Fruit fly (Drosophila melanogaster) whole organism, prepupa: ENCODE data around the gene Surf1.

Experiments used
- Blimp-1 ChIP-seq: fragments of 200-800 bp; sonication (Bioruptor generic); optimal IDR thresholded peaks from 3 replicates; lab custom pipeline; 2017; ENCODE audit warnings: missing biosample characterization, missing genetic modification characterization, mild to moderate bottlenecking, moderate library complexity, missing genetic modification reagents
- CG10631 ChIP-seq: fragments of 200-800 bp; sonication (Bioruptor generic); optimal IDR thresholded peaks from 2 replicates; lab custom pipeline; 2016; ENCODE audit warnings: missing biosample characterization, missing genetic modification characterization
- CG10669 ChIP-seq: fragments of 200-800 bp; sonication (Bioruptor generic); optimal IDR thresholded peaks from 3 replicates; lab custom pipeline; 2018; ENCODE audit warnings: missing biosample characterization, mild to moderate bottlenecking, missing genetic modification characterization, moderate library complexity
- CG11294 ChIP-seq: fragments of 200-800 bp; sonication (Bioruptor generic); IDR thresholded peaks from 2 replicates; pipeline ENCODE4 v1.3.6; 2022; ENCODE audit warnings: missing biosample characterization, missing genetic modification characterization
- CG11762 ChIP-seq: fragments of 200-800 bp; sonication (Bioruptor generic); optimal IDR thresholded peaks from 3 replicates; lab custom pipeline; 2016; ENCODE audit warnings: missing biosample characterization, missing genetic modification characterization; ENCODE audit not compliant: insufficient read depth
- CG11902 ChIP-seq: fragments of 200-800 bp; sonication (Bioruptor generic); optimal IDR thresholded peaks from 3 replicates; lab custom pipeline; 2016; ENCODE audit warnings: missing biosample characterization, missing genetic modification characterization
- CG15336 ChIP-seq: fragments of 200-800 bp; sonication (Bioruptor generic); IDR thresholded peaks from 2 replicates; pipeline ENCODE4 v1.3.6; 2022; ENCODE audit warnings: missing biosample characterization, missing genetic modification characterization
- CG1621 ChIP-seq: fragments of 200-800 bp; sonication (Bioruptor generic); optimal IDR thresholded peaks from 3 replicates; lab custom pipeline; 2018; ENCODE audit warnings: missing biosample characterization, mild to moderate bottlenecking, missing genetic modification characterization
- CG16779 ChIP-seq: fragments of 200-800 bp; sonication (Bioruptor generic); optimal IDR thresholded peaks from 3 replicates; lab custom pipeline; 2017; ENCODE audit warnings: missing biosample characterization, mild to moderate bottlenecking, missing genetic modification characterization
- CG3032 ChIP-seq: fragments of 200-800 bp; optimal IDR thresholded peaks from 2 replicates; lab custom pipeline; 2019; ENCODE audit warnings: missing biosample characterization, mild to moderate bottlenecking, missing genetic modification characterization, moderate library complexity
- CG31627 ChIP-seq: fragments of 200-800 bp; sonication (Bioruptor generic); optimal IDR thresholded peaks from 3 replicates; lab custom pipeline; 2016; ENCODE audit warnings: missing biosample characterization, missing genetic modification characterization
- CG32006 ChIP-seq: fragments of 200-800 bp; sonication (Bioruptor generic); optimal IDR thresholded peaks from 3 replicates; lab custom pipeline; 2017; ENCODE audit warnings: missing biosample characterization, mild to moderate bottlenecking, missing genetic modification characterization
- CG3919 ChIP-seq: fragments of 200-800 bp; sonication (Bioruptor generic); optimal IDR thresholded peaks from 3 replicates; lab custom pipeline; 2016; ENCODE audit warnings: missing biosample characterization, missing genetic modification characterization
- CG4318 ChIP-seq: fragments of 200-800 bp; sonication (Bioruptor generic); optimal IDR thresholded peaks from 3 replicates; lab custom pipeline; 2017; ENCODE audit warnings: missing biosample characterization, mild to moderate bottlenecking, missing genetic modification characterization
- CG6276 ChIP-seq: fragments of 200-800 bp; sonication (Bioruptor generic); optimal IDR thresholded peaks from 2 replicates; lab custom pipeline; 2017; ENCODE audit warnings: missing biosample characterization, mild to moderate bottlenecking, missing genetic modification characterization
- CG6792 ChIP-seq: fragments of 200-800 bp; sonication (Bioruptor generic); optimal IDR thresholded peaks from 3 replicates; lab custom pipeline; 2016; ENCODE audit warnings: missing biosample characterization, missing genetic modification characterization
- CG6808 ChIP-seq: fragments of 200-800 bp; sonication (Bioruptor generic); optimal IDR thresholded peaks from 3 replicates; lab custom pipeline; 2017; ENCODE audit warnings: missing biosample characterization, missing genetic modification characterization, mild to moderate bottlenecking, moderate library complexity, missing genetic modification reagents
- CG6854 ChIP-seq: fragments of 200-800 bp; sonication (Bioruptor generic); optimal IDR thresholded peaks from 2 replicates; lab custom pipeline; 2017; ENCODE audit warnings: missing biosample characterization, mild to moderate bottlenecking, missing genetic modification characterization
- CG8119 ChIP-seq: fragments of 200-800 bp; sonication (Bioruptor generic); IDR thresholded peaks from 3 replicates; pipeline ENCODE4 v1.3.6; 2022; ENCODE audit warnings: missing biosample characterization, missing genetic modification characterization
- CG8319 ChIP-seq: fragments of 200-800 bp; sonication (Bioruptor generic); optimal IDR thresholded peaks from 3 replicates; lab custom pipeline; 2016; ENCODE audit warnings: missing biosample characterization, missing genetic modification characterization
- CG8632 ChIP-seq: fragments of 200-800 bp; sonication (Bioruptor generic); optimal IDR thresholded peaks from 3 replicates; lab custom pipeline; 2016; ENCODE audit warnings: missing biosample characterization, missing genetic modification characterization
- CG9139 ChIP-seq: fragments of 200-800 bp; sonication (Bioruptor generic); optimal IDR thresholded peaks from 3 replicates; lab custom pipeline; 2017; ENCODE audit warnings: missing biosample characterization, mild to moderate bottlenecking, missing genetic modification characterization
- Eip78C ChIP-seq: fragments of 200-800 bp; sonication (Bioruptor generic); peaks from one replicate; lab custom pipeline; 2016; ENCODE audit warnings: missing biosample characterization, missing genetic modification characterization
- Gug ChIP-seq: fragments of 200-800 bp; sonication (Bioruptor generic); IDR thresholded peaks from 2 replicates; pipeline ENCODE4 v1.3.6; 2022; ENCODE audit warnings: missing biosample characterization, missing genetic modification characterization
- Hr38 ChIP-seq: sonication (Bioruptor generic); optimal IDR thresholded peaks from 2 replicates; lab custom pipeline; 2016; ENCODE audit warnings: missing biosample characterization, missing genetic modification characterization
- Hr39 ChIP-seq: fragments of 200-800 bp; sonication (Bioruptor generic); optimal IDR thresholded peaks from 2 replicates; lab custom pipeline; 2016; ENCODE audit warnings: missing biosample characterization, missing genetic modification characterization
- Lpt ChIP-seq: fragments of 200-800 bp; sonication (Bioruptor generic); optimal IDR thresholded peaks from 3 replicates; lab custom pipeline; 2016; ENCODE audit warnings: missing biosample characterization, missing genetic modification characterization
- Met ChIP-seq: fragments of 200-800 bp; sonication (Bioruptor generic); optimal IDR thresholded peaks from 3 replicates; lab custom pipeline; 2016; ENCODE audit warnings: missing biosample characterization, missing genetic modification characterization
- OdsH ChIP-seq: fragments of 200-800 bp; sonication (Bioruptor generic); optimal IDR thresholded peaks from 3 replicates; lab custom pipeline; 2016; ENCODE audit warnings: missing biosample characterization, missing genetic modification characterization
- Smox ChIP-seq: fragments of 200-800 bp; sonication (Bioruptor generic); optimal IDR thresholded peaks from 3 replicates; lab custom pipeline; 2016; ENCODE audit warnings: missing biosample characterization, missing genetic modification characterization
- Sox102F ChIP-seq: fragments of 200-800 bp; sonication (Bioruptor generic); optimal IDR thresholded peaks from 2 replicates; lab custom pipeline; 2016; ENCODE audit warnings: missing biosample characterization, mild to moderate bottlenecking, missing genetic modification characterization
- Sox14 ChIP-seq: fragments of 200-800 bp; sonication (Bioruptor generic); optimal IDR thresholded peaks from 3 replicates; lab custom pipeline; 2016; ENCODE audit warnings: missing biosample characterization, missing genetic modification characterization
- Sox15 ChIP-seq: fragments of 200-800 bp; sonication (Bioruptor generic); optimal IDR thresholded peaks from 3 replicates; lab custom pipeline; 2016; ENCODE audit warnings: missing biosample characterization, missing genetic modification characterization
- achi ChIP-seq: fragments of 200-800 bp; sonication (Bioruptor generic); optimal IDR thresholded peaks from 3 replicates; lab custom pipeline; 2016; ENCODE audit warnings: missing biosample characterization, missing genetic modification characterization
- acj6 ChIP-seq: fragments of 200-800 bp; sonication (Bioruptor generic); optimal IDR thresholded peaks from 3 replicates; lab custom pipeline; 2016; ENCODE audit warnings: missing biosample characterization, missing genetic modification characterization
- cyc ChIP-seq: fragments of 200-800 bp; sonication (Bioruptor generic); optimal IDR thresholded peaks from 3 replicates; lab custom pipeline; 2016; ENCODE audit warnings: missing biosample characterization, missing genetic modification characterization
- dac ChIP-seq: fragments of 200-800 bp; sonication (Bioruptor generic); optimal IDR thresholded peaks from 2 replicates; lab custom pipeline; 2017; ENCODE audit warnings: missing biosample characterization, mild to moderate bottlenecking, missing genetic modification characterization
- dsx ChIP-seq: fragments of 200-800 bp; optimal IDR thresholded peaks from 3 replicates; lab custom pipeline; 2019; ENCODE audit warnings: missing biosample characterization, mild to moderate bottlenecking, missing genetic modification characterization, moderate library complexity; ENCODE audit not compliant: poor library complexity, severe bottlenecking
- eg ChIP-seq: fragments of 200-800 bp; sonication (Bioruptor generic); IDR thresholded peaks from 3 replicates; pipeline ENCODE4 v1.3.6; 2022; ENCODE audit warnings: missing biosample characterization, missing genetic modification characterization
- esn ChIP-seq: fragments of 200-800 bp; sonication (Bioruptor generic); optimal IDR thresholded peaks from 2 replicates; lab custom pipeline; 2016; ENCODE audit warnings: missing biosample characterization, mild to moderate bottlenecking, missing genetic modification characterization, moderate library complexity
- fd59A ChIP-seq: fragments of 200-800 bp; sonication (Bioruptor generic); optimal IDR thresholded peaks from 2 replicates; lab custom pipeline; 2017; ENCODE audit warnings: missing biosample characterization, mild to moderate bottlenecking, missing genetic modification characterization, missing genetic modification reagents
- fkh ChIP-seq: fragments of 200-800 bp; sonication (Bioruptor generic); optimal IDR thresholded peaks from 3 replicates; lab custom pipeline; 2017; ENCODE audit warnings: missing biosample characterization, mild to moderate bottlenecking, missing genetic modification characterization, moderate library complexity
- lz ChIP-seq: fragments of 200-800 bp; sonication (Bioruptor generic); optimal IDR thresholded peaks from 3 replicates; lab custom pipeline; 2016; ENCODE audit warnings: missing biosample characterization, missing genetic modification characterization
- pdm3 ChIP-seq: fragments of 200-800 bp; sonication (Bioruptor generic); optimal IDR thresholded peaks from 3 replicates; lab custom pipeline; 2016; ENCODE audit warnings: missing biosample characterization, missing genetic modification characterization
- salr ChIP-seq, 2 experiments: fragments of 200-800 bp; sonication (Bioruptor generic); optimal IDR thresholded peaks; 3 replicates each; lab custom pipeline; 2016 to 2018; ENCODE audit warnings: missing biosample characterization in 2 of 2, missing genetic modification characterization in 2 of 2, mild to moderate bottlenecking in 1 of 2
- spab ChIP-seq: fragments of 200-800 bp; sonication (Bioruptor generic); optimal IDR thresholded peaks from 2 replicates; lab custom pipeline; 2017; ENCODE audit warnings: missing biosample characterization, mild to moderate bottlenecking, missing genetic modification characterization, missing genetic modification reagents
- svp ChIP-seq: fragments of 200-800 bp; sonication (Bioruptor generic); peaks from one replicate; lab custom pipeline; 2016; ENCODE audit warnings: missing biosample characterization, missing genetic modification characterization
- topi ChIP-seq: fragments of 200-800 bp; sonication (Bioruptor generic); optimal IDR thresholded peaks from 3 replicates; lab custom pipeline; 2016; ENCODE audit warnings: missing biosample characterization, missing genetic modification characterization
- vri ChIP-seq: fragments of 200-800 bp; sonication (Bioruptor generic); optimal IDR thresholded peaks from 3 replicates; lab custom pipeline; 2016; ENCODE audit warnings: missing biosample characterization, mild to moderate bottlenecking, missing genetic modification characterization

Gene Surf1

DNA sequence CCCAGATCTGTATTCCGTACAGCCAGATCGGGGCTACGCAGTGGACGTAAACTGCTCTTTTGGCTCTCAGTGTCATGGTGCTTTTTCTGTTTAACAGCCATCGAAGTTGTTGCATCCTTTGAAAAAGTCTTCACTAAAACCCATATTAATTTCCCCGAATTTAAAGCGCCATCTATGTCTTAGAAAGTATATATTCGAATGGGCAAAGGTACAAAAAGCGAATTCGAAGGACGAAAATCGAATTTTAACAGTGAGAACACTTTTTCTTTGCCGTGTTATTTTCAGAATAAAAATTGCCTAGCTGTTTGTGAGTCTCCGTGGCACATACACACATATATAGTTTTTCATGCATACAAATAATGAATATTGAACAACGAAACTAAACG lies 37.2 kb downstream of the Surf1 start:
- no peak for TF ChIP-seq Gug
- TF ChIP-seq OdsH (GFP tag; lab: Kevin White, UChicago) = no peak
- TF ChIP-seq CG11294 (GFP tag; lab: Robert Waterston, UW) = no peak
- TF ChIP-seq achi = no peak
- TF ChIP-seq CG8632 (GFP tag; lab: Kevin White, UChicago) = no peak
- TF ChIP-seq CG9139 (GFP tag; lab: Kevin White, UChicago) = no peak
- no peak for TF ChIP-seq vri (GFP tag; lab: Kevin White, UChicago)
- TF ChIP-seq svp (GFP tag; lab: Kevin White, UChicago) = no peak
- no peak for TF ChIP-seq CG4318 (GFP tag; lab: Kevin White, UChicago)
- no peak for TF ChIP-seq pdm3 (GFP tag; lab: Kevin White, UChicago)
- no peak for TF ChIP-seq spab
- TF ChIP-seq esn = no peak
- TF ChIP-seq cyc (GFP tag; lab: Kevin White, UChicago) = no peak
- TF ChIP-seq Smox (GFP tag; lab: Kevin White, UChicago) = no peak
- no peak for TF ChIP-seq salr (GFP tag; optimal IDR thresholded peaks at IDR 0.05; lab: Kevin White, UChicago)
- TF ChIP-seq acj6 (GFP tag; lab: Kevin White, UChicago) = no peak
- no peak for TF ChIP-seq CG15336
- no peak for TF ChIP-seq Blimp-1 (GFP tag; lab: Kevin White, UChicago)

- TF ChIP-seq OdsH (GFP tag; lab: Kevin White, UChicago) (peak; percentile 54), salr (GFP tag; optimal IDR thresholded peaks at IDR 0.05; lab: Kevin White, UChicago) (peak in 1 of 2 experiments; percentile 34), lz (GFP tag; lab: Kevin White, UChicago) (peak; percentile 36), CG1621 (tag; lab: Kevin White, UChicago) (peak; percentile 17), Lpt (peak; percentile 23), CG31627 (GFP tag; lab: Kevin White, UChicago) (peak; percentile 56), acj6 (GFP tag; lab: Kevin White, UChicago) (peak; percentile 45), CG11762 (GFP tag; lab: Kevin White, UChicago) (no peak), Gug (peak; percentile 21; the same call in 1 of the 2 replicates), dac (GFP tag; lab: Kevin White, UChicago) (peak; percentile 21), esn (peak; percentile 47), CG8319 (GFP tag; lab: Kevin White, UChicago) (no peak), CG8119 (GFP tag; lab: Robert Waterston, UW) (peak; percentile 76), Sox15 (peak; percentile 19), svp (GFP tag; lab: Kevin White, UChicago) (peak; percentile 73), Met (GFP tag; lab: Kevin White, UChicago) (peak; percentile 51), CG10631 (peak; percentile 53), topi (GFP tag; lab: Kevin White, UChicago) (peak; percentile 31), CG32006 (GFP tag; lab: Kevin White, UChicago) (peak; percentile 80), Sox102F (GFP tag; lab: Kevin White, UChicago) (peak; percentile 16), fkh (GFP tag; lab: Kevin White, UChicago) (no peak), CG6854 (GFP tag; lab: Kevin White, UChicago) (no peak), CG6792 (GFP tag; lab: Kevin White, UChicago) (peak; percentile 12), CG11294 (GFP tag; lab: Robert Waterston, UW) (peak; percentile 22; the same call in 1 of the 2 replicates), Hr38 (GFP tag; lab: Kevin White, UChicago) (no peak), CG3032 (tag; lab: Kevin White, UChicago) (peak; percentile 31), CG10669 (GFP tag; lab: Kevin White, UChicago) (peak; percentile 13), dsx (peak; percentile 30), achi (peak; percentile 51), CG6276 (GFP tag; lab: Kevin White, UChicago) (peak; percentile 58), Hr39 (GFP tag; lab: Kevin White, UChicago) (peak; percentile 47), CG6808 (GFP tag; lab: Kevin White, UChicago) (peak; percentile 24), CG3919 (GFP tag; lab: Kevin White, UChicago) (peak; percentile 38), CG8632 (GFP tag; lab: Kevin White, UChicago) (peak; percentile 11), fd59A (GFP tag; lab: Kevin White, UChicago) (peak; percentile 11), CG16779 (tag; lab: Kevin White, UChicago) (no peak), CG11902 (GFP tag; lab: Kevin White, UChicago) (no peak), vri (GFP tag; lab: Kevin White, UChicago) (no peak), eg (peak; percentile 79), Sox14 (GFP tag; lab: Kevin White, UChicago) (peak; percentile 28), Eip78C (peak; percentile 85)
These were observed 38.8 kb downstream of the Surf1 start for dm6 chr3L:6996907-6997306.
